Worm (Caenorhabditis elegans): ENCODE measurements around the gene K01D12.10.

K01D12.10 gene

ce11 chrV:12405929-12406328, at the start of gene K01D12.10:
K01D12.10 (plus strand) TSS chrV:12406229.
- TF ChIP-seq mxl-1 (tag; optimal IDR thresholded peaks at IDR 0.05), result no peak
- TF ChIP-seq F39B2.1 (GFP tag; IDR thresholded peaks at IDR 0.05), result no peak
- TF ChIP-seq Y53F4B.3 (GFP tag; IDR thresholded peaks at IDR 0.05), result no peak
- TF ChIP-seq unc-130 (GFP tag; optimal IDR thresholded peaks at IDR 0.05), result no peak
- no peak for TF ChIP-seq B0336.3 (GFP tag; IDR thresholded peaks at IDR 0.05)
- no peak for TF ChIP-seq tbx-9 (tag; optimal IDR thresholded peaks at IDR 0.05; ENCODE audit: borderline replicate concordance)

- TF ChIP-seq lin-35 (GFP tag; optimal IDR thresholded peaks at IDR 0.05) (no peak), let-526 (GFP tag; IDR thresholded peaks at IDR 0.05) (no peak), nfya-2 (GFP tag; IDR thresholded peaks at IDR 0.05) (no peak), hmg-1.2 (GFP tag; IDR thresholded peaks at IDR 0.05) (no peak), sptf-2 (GFP tag; optimal IDR thresholded peaks at IDR 0.05) (no peak), ztf-3 (GFP tag; optimal IDR thresholded peaks at IDR 0.05) (no peak), mcd-1 (GFP tag; IDR thresholded peaks at IDR 0.05) (no peak), ceh-27 (GFP tag; optimal IDR thresholded peaks at IDR 0.05) (no peak), F33H1.4 (GFP tag; IDR thresholded peaks at IDR 0.05) (no peak), ceh-100 (GFP tag; IDR thresholded peaks at IDR 0.05) (no peak), K12H6.12 (tag; optimal IDR thresholded peaks at IDR 0.05) (no peak), attf-5 (GFP tag; optimal IDR thresholded peaks at IDR 0.05) (no peak), fkh-3 (tag; optimal IDR thresholded peaks at IDR 0.05) (no peak), F55B11.4 (tag; optimal IDR thresholded peaks at IDR 0.05; ENCODE audit: borderline replicate concordance, insufficient read depth) (no peak), nhr-90 (tag; optimal IDR thresholded peaks at IDR 0.05) (no peak), lag-1 (GFP tag; IDR thresholded peaks at IDR 0.05) (no peak), T07F8.4 (tag; optimal IDR thresholded peaks at IDR 0.05) (no peak), ztf-6 (GFP tag; IDR thresholded peaks at IDR 0.05) (no peak), dox-1 (GFP tag; IDR thresholded peaks at IDR 0.05) (no peak), zim-3 (tag; optimal IDR thresholded peaks at IDR 0.05) (no peak)
Observed at ce11 chrV:12357632-12358031, 48.4 kb upstream of the K01D12.10 start.

- TF ChIP-seq madf-8 (GFP tag; conservative IDR thresholded peaks at IDR 0.05), result no peak
- no peak for TF ChIP-seq nfyb-1 (GFP tag; IDR thresholded peaks at IDR 0.05)
- no peak for TF ChIP-seq Y53G8AR.9 (GFP tag; conservative IDR thresholded peaks at IDR 0.05)
- TF ChIP-seq tbp1 (GFP tag; optimal IDR thresholded peaks at IDR 0.05), result no peak
Observed at ce11 chrV:12358347-12358746, 47.7 kb upstream of the K01D12.10 start, which contains the start of gene F23H12.5. F23H12.5 (plus strand) TSS chrV:12358647.

- no peak for TF ChIP-seq xnd-1 (tag; optimal IDR thresholded peaks at IDR 0.05)
- TF ChIP-seq snpc-1.1 (tag; optimal IDR thresholded peaks at IDR 0.05; ENCODE audit: insufficient read depth), result no peak
- TF ChIP-seq T26A5.8 (tag; optimal IDR thresholded peaks at IDR 0.05), result no peak
- no peak for TF ChIP-seq F39B2.1 (GFP tag; IDR thresholded peaks at IDR 0.05)
- TF ChIP-seq rcor-1 (GFP tag; IDR thresholded peaks at IDR 0.05), result no peak
- TF ChIP-seq zfh-2 (GFP tag; conservative IDR thresholded peaks at IDR 0.05), result no peak
- TF ChIP-seq mcd-1 (GFP tag; IDR thresholded peaks at IDR 0.05), result no peak
- no peak for TF ChIP-seq tbp1 (GFP tag; optimal IDR thresholded peaks at IDR 0.05)
- TF ChIP-seq mxl-1 (tag; optimal IDR thresholded peaks at IDR 0.05), result no peak
- TF ChIP-seq F22D6.2 (tag; optimal IDR thresholded peaks at IDR 0.05), result no peak
- TF ChIP-seq mes-4 (tag; optimal IDR thresholded peaks at IDR 0.05), result no peak
- TF ChIP-seq hrde-1 (tag; optimal IDR thresholded peaks at IDR 0.05; ENCODE audit: borderline replicate concordance), result no peak
- no peak for TF ChIP-seq die-1 (tag; optimal IDR thresholded peaks at IDR 0.05)
- no peak for TF ChIP-seq F37B4.10 (GFP tag; IDR thresholded peaks at IDR 0.05)
Observed at ce11 chrV:12361644-12362043, 44.4 kb upstream of the K01D12.10 start, which contains the start of gene fipr-1. fipr-1 (minus strand) TSS chrV:12361744.

All from whole organism, young adult.